Worm (Caenorhabditis elegans): ENCODE measurements around the gene tbx-34.

DNA sequence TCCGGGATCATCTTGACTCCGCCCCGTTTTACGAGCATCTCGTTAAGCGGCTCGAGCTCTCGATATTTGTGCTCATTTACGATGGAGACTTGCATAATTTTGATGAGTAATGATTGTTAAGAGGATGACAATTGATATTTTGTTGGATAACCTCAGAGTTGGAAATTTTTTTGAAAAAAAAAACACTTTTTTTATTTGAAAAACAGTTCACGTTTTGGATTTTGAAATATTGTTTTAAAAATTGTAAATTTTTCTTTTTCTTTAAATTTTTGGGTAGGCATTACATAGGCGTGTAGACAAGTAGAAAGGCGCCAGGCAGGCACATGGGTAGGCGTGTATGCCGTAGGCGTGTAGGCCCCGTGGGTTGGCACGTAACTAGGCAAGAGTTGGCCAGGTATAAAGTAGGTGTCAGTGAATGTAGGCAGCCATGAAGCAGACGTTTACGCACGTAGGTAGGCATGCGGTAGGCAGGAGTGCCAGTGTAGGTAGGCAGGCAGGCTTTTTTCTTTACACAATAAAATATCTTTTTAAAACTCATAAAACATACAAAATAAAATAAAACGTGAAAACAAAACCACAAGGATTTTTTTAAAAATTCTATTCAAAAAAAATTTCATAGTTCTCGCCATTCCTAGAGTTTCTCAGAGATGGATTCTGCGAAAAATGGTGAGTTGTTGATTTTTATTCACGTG, at the start of gene tbx-34, which contains the start of gene wht-8:
- TF ChIP-seq madf-6 (GFP tag; IDR thresholded peaks at IDR 0.05) = no peak
- TF ChIP-seq B0261.1 (tag; optimal IDR thresholded peaks at IDR 0.05) = no peak
- TF ChIP-seq cebp-1 (GFP tag; IDR thresholded peaks at IDR 0.05) = no peak
- TF ChIP-seq cebp-1 (tag; optimal IDR thresholded peaks at IDR 0.05) = no peak
- TF ChIP-seq snpc-4 (GFP tag; optimal IDR thresholded peaks at IDR 0.05) = no peak
- no peak for TF ChIP-seq snpc-4 (tag; optimal IDR thresholded peaks at IDR 0.05)
- no peak for TF ChIP-seq lin-40 (tag; optimal IDR thresholded peaks at IDR 0.05)
- TF ChIP-seq ztf-6 (GFP tag; IDR thresholded peaks at IDR 0.05) = no peak
- TF ChIP-seq lin-26 (GFP tag; IDR thresholded peaks at IDR 0.05) = no peak
